Fruit fly (Drosophila melanogaster): ENCODE results near the gene hzg.

Gene hzg

dm6 chr3L:15975068-15975467 lies 29.5 kb downstream of the hzg start, which contains the start of gene CG17026:
CG17026 (plus strand) TSS chr3L:15975368.
- TF ChIP-seq CG2678 (tag; optimal IDR thresholded peaks at IDR 0.05) (no peak), Sox100B (GFP tag; optimal IDR thresholded peaks at IDR 0.05) (no peak), CG13296 (GFP tag; optimal IDR thresholded peaks at IDR 0.05) (no peak), CG17568 (GFP tag; optimal IDR thresholded peaks at IDR 0.05) (no peak), CG5245 (GFP tag; optimal IDR thresholded peaks at IDR 0.05) (no peak), rib (GFP tag; IDR thresholded peaks at IDR 0.05) (no peak), schlank (tag; optimal IDR thresholded peaks at IDR 0.05) (no peak), Myb (GFP tag; optimal IDR thresholded peaks at IDR 0.05) (no peak), CG15514 (GFP tag; optimal IDR thresholded peaks at IDR 0.05) (no peak), CG7271 (tag; optimal IDR thresholded peaks at IDR 0.05) (no peak), CG1024 (GFP tag; IDR thresholded peaks at IDR 0.05) (no peak), org-1 (GFP tag; optimal IDR thresholded peaks at IDR 0.05) (no peak), H2.0 (GFP tag; IDR thresholded peaks at IDR 0.05) (no peak), CG7372 (GFP tag; IDR thresholded peaks at IDR 0.05) (no peak), CG12769 (tag; optimal IDR thresholded peaks at IDR 0.05) (no peak), zen (tag; optimal IDR thresholded peaks at IDR 0.05) (no peak), CG12942 (GFP tag; optimal IDR thresholded peaks at IDR 0.05) (no peak)

DNA sequence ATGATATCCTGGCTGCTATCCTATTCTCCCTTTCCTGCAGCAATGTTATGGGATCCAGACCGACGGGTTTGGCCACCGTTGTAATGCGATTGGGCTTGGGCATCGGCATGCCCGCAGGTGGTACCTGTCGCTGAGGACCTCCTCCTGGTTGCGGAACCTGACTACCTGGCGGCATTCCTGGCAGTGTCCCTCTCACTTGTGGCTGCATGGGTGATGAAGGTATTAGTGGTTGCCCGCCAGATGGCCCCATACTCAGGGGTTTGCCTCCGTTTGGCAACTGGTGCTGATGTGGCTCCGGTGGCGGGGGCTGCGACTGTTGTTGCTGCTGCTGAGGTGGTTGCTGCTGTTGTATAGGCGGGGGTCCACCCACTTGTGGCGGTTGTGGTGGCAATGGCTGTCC lies 30.4 kb downstream of the hzg start:
- peak; percentile 90 for TF ChIP-seq Ets65A (GFP tag)
- peak; percentile 12 for TF ChIP-seq Med (GFP tag)
- no peak for TF ChIP-seq stc (GFP tag; IDR thresholded peaks at IDR 0.05)
- no peak for TF ChIP-seq CG13424 (tag; optimal IDR thresholded peaks at IDR 0.05)
- no peak for TF ChIP-seq fd64A (GFP tag; optimal IDR thresholded peaks at IDR 0.05)
- no peak for TF ChIP-seq E2f1 (GFP tag; IDR thresholded peaks at IDR 0.05)
- 0 out of 2 replicates have a peak, but pooled peaks have one; percentile 28 for TF ChIP-seq CG16779 (GFP tag; IDR thresholded peaks at IDR 0.05)
- no peak for TF ChIP-seq jumu (GFP tag; optimal IDR thresholded peaks at IDR 0.05)
- no peak for TF ChIP-seq CG1529 (GFP tag; optimal IDR thresholded peaks at IDR 0.05)
- no peak for TF ChIP-seq fru (optimal IDR thresholded peaks at IDR 0.05)
- TF ChIP-seq CG42726 (GFP tag; IDR thresholded peaks at IDR 0.05; ENCODE audit: partially characterized antibody), result no peak
- TF ChIP-seq CG8944 (GFP tag; optimal IDR thresholded peaks at IDR 0.05), result no peak
- TF ChIP-seq CG10321 (GFP tag; IDR thresholded peaks at IDR 0.05), result no peak
- TF ChIP-seq CG7928 (GFP tag; optimal IDR thresholded peaks at IDR 0.05), result no peak

DNA sequence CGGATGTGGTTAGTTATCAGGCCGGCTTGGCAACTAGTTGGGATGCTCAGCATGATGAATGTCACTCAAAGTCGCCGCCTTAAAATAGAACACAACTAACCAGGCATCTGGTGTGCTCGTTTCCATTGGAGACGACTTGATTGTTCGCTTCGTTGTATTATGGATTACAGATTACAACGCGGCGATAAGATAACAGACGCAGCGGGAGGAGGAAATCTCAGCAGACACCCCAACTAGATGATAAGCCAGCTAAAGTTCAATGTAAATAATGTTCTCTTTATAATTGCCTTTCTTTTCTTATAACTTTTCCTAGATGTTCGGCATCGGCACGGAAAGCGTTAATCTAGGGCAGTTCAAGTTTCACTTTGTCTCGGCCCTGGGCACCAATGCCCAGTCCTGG lies 35.9 kb downstream of the hzg start:
- no peak for TF ChIP-seq NC2α (GFP tag; optimal IDR thresholded peaks at IDR 0.05)
- TF ChIP-seq CG8478 (optimal IDR thresholded peaks at IDR 0.05), result no peak
- peak; percentile 51 for TF ChIP-seq CG34376 (GFP tag; optimal IDR thresholded peaks at IDR 0.05)
- TF ChIP-seq D (optimal IDR thresholded peaks at IDR 0.05), result no peak
- no peak for TF ChIP-seq D (GFP tag; optimal IDR thresholded peaks at IDR 0.05)
- no peak for TF ChIP-seq kay (GFP tag; optimal IDR thresholded peaks at IDR 0.05)
- no peak for TF ChIP-seq zf30C (GFP tag; optimal IDR thresholded peaks at IDR 0.05)
- TF ChIP-seq sug (tag; optimal IDR thresholded peaks at IDR 0.05), result peak; percentile 59
- TF ChIP-seq cwo (GFP tag; optimal IDR thresholded peaks at IDR 0.05), result no peak
- no peak for TF ChIP-seq CG13123 (GFP tag; optimal IDR thresholded peaks at IDR 0.05)
- TF ChIP-seq CTCF (GFP tag; optimal IDR thresholded peaks at IDR 0.05), result no peak
- TF ChIP-seq cas (GFP tag; IDR thresholded peaks at IDR 0.05), result no peak
- TF ChIP-seq pros (GFP tag; optimal IDR thresholded peaks at IDR 0.05), result peak; percentile 23
- TF ChIP-seq CG10959 (GFP tag; IDR thresholded peaks at IDR 0.05), result no peak
- TF ChIP-seq CG8388 (GFP tag; optimal IDR thresholded peaks at IDR 0.05), result no peak
- no peak for TF ChIP-seq CrebB (tag; optimal IDR thresholded peaks at IDR 0.05)
- TF ChIP-seq dmrt99B (tag; optimal IDR thresholded peaks at IDR 0.05), result no peak
- TF ChIP-seq mirr (GFP tag; optimal IDR thresholded peaks at IDR 0.05), result peak; percentile 1
